Worm (Caenorhabditis elegans): ENCODE measurements around the gene C04E7.5.

The C04E7.5 gene

DNA sequence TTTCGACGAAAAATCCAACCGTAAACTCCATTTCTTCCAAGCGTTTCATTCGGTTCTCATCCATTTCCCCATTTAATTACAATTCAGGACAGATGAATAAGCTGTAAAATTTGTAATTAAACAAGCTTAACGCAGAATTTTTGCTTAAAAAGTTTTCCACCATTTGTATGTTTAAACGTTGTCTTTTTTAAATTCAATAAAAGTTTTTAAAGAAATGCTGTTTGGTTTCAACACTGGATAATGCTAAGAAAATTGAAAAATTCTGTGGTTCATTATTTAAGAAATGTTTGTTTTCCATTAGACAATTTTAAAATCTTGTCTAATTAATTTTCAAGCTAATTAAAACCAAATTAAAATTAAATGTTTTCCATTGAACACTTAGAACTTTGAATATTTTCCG is 19.9 kb downstream of the C04E7.5 start, which contains the start of gene R04A9.3:
Gene R04A9.3 (minus strand): TSS at position 101 of the 400 bp plus-strand sequence.
- TF ChIP-seq F49E8.2 (tag; optimal IDR thresholded peaks at IDR 0.05; ENCODE audit: insufficient read depth), result no peak
- no peak for TF ChIP-seq him-1 (tag; optimal IDR thresholded peaks at IDR 0.05)
- no peak for TF ChIP-seq hrde-1 (tag; optimal IDR thresholded peaks at IDR 0.05; ENCODE audit: borderline replicate concordance)
- no peak for TF ChIP-seq D2030.7 (GFP tag; IDR thresholded peaks at IDR 0.05)
- TF ChIP-seq pbrm-1 (GFP tag; IDR thresholded peaks at IDR 0.05), result no peak
- no peak for TF ChIP-seq egrh-3 (GFP tag; IDR thresholded peaks at IDR 0.05)
- no peak for TF ChIP-seq pha-4 (tag; optimal IDR thresholded peaks at IDR 0.05)
- no peak for TF ChIP-seq ama-1 (optimal IDR thresholded peaks at IDR 0.05)
- no peak for TF ChIP-seq ama-1 (GFP tag; optimal IDR thresholded peaks at IDR 0.05)
- TF ChIP-seq ets-4 (GFP tag; optimal IDR thresholded peaks at IDR 0.05), result no peak
- no peak for TF ChIP-seq cebp-1 (GFP tag; IDR thresholded peaks at IDR 0.05)
- no peak for TF ChIP-seq cebp-1 (tag; optimal IDR thresholded peaks at IDR 0.05)
- TF ChIP-seq snpc-1.3 (tag; optimal IDR thresholded peaks at IDR 0.05; ENCODE audit: insufficient read depth), result no peak
- no peak for TF ChIP-seq dpl-1 (GFP tag; optimal IDR thresholded peaks at IDR 0.05)
- no peak for TF ChIP-seq C06A6.2 (GFP tag; conservative IDR thresholded peaks at IDR 0.05)
- no peak for TF ChIP-seq nhr-90 (tag; optimal IDR thresholded peaks at IDR 0.05)
- no peak for TF ChIP-seq hmg-20 (GFP tag; IDR thresholded peaks at IDR 0.05)
- TF ChIP-seq bed-1 (GFP tag; IDR thresholded peaks at IDR 0.05), result no peak
- no peak for TF ChIP-seq K11D2.4 (GFP tag; IDR thresholded peaks at IDR 0.05)

DNA sequence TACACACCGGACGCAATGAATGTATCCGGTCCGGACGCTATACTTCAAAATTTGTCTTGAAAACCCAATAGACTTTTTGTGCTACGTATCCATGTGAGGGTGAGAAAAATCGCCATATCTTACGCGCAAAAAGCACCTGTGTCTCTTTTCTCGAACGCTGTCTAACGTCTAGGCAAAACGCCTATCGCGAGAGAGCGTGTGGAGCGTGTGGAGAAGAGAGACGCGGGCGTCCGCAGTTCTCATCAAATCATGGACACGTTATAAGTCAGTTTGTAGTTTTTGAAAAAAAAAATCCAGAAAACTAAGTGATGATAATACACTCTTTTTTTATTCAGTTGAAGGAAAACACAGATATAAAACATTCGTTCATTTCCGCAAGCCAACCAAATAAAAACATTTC is 20.4 kb downstream of the C04E7.5 start:
- TF ChIP-seq madf-3 (GFP tag; IDR thresholded peaks at IDR 0.05) (no peak), ceh-27 (GFP tag; optimal IDR thresholded peaks at IDR 0.05) (no peak), mcd-1 (GFP tag; IDR thresholded peaks at IDR 0.05) (0 out of 2 replicates have a peak, but pooled peaks have one; percentile 7), dox-1 (GFP tag; IDR thresholded peaks at IDR 0.05) (0 out of 2 replicates have a peak, but pooled peaks have one; percentile 22), F23B12.7 (tag; optimal IDR thresholded peaks at IDR 0.05; ENCODE audit: insufficient read depth) (no peak), nhr-27 (tag; optimal IDR thresholded peaks at IDR 0.05) (no peak), F57A8.1 (GFP tag; optimal IDR thresholded peaks at IDR 0.05) (no peak), B0261.1 (tag; optimal IDR thresholded peaks at IDR 0.05) (no peak), die-1 (tag; optimal IDR thresholded peaks at IDR 0.05) (no peak), fkh-3 (tag; optimal IDR thresholded peaks at IDR 0.05) (no peak), lin-40 (tag; optimal IDR thresholded peaks at IDR 0.05) (peak; percentile 26), aptf-2 (GFP tag; conservative IDR thresholded peaks at IDR 0.05) (no peak), somi-1 (GFP tag; optimal IDR thresholded peaks at IDR 0.05) (no peak), let-607 (tag; optimal IDR thresholded peaks at IDR 0.05) (peak; percentile 57 to 62), hlh-12 (tag; optimal IDR thresholded peaks at IDR 0.05) (no peak), attf-5 (GFP tag; optimal IDR thresholded peaks at IDR 0.05) (peak; percentile 45), ZK185.1 (tag; optimal IDR thresholded peaks at IDR 0.05; ENCODE audit: poor library complexity, severe bottlenecking) (no peak), ztf-25 (GFP tag; IDR thresholded peaks at IDR 0.05) (no peak), efl-1 (GFP tag; optimal IDR thresholded peaks at IDR 0.05) (no peak), sea-2 (GFP tag; IDR thresholded peaks at IDR 0.05) (no peak), K11D2.4 (GFP tag; IDR thresholded peaks at IDR 0.05) (no peak), nhr-120 (GFP tag; IDR thresholded peaks at IDR 0.05) (no peak), tbp1 (GFP tag; optimal IDR thresholded peaks at IDR 0.05) (no peak), nhr-80 (tag; optimal IDR thresholded peaks at IDR 0.05) (peak; percentile 16), ztf-6 (GFP tag; IDR thresholded peaks at IDR 0.05) (no peak), Y56A3A.18 (GFP tag; IDR thresholded peaks at IDR 0.05) (no peak), dpff-1 (tag; optimal IDR thresholded peaks at IDR 0.05) (no peak), ztf-22 (GFP tag; optimal IDR thresholded peaks at IDR 0.05) (no peak), xnd-1 (tag; optimal IDR thresholded peaks at IDR 0.05) (no peak), lag-1 (GFP tag; IDR thresholded peaks at IDR 0.05) (no peak), zim-3 (tag; optimal IDR thresholded peaks at IDR 0.05) (no peak), C06A6.2 (GFP tag; conservative IDR thresholded peaks at IDR 0.05) (no peak)

Measured in whole organism, young adult.